Worm (Caenorhabditis elegans) whole organism, early embryonic: ENCODE measurements around the gene pgap-2.
"Not testable (repeated sequence)": the region's sequence is repeated elsewhere in the genome, so short reads cannot be mapped to it uniquely, and the experiment has no call there.

Source experiments
- B0310.2 ChIP-seq: sonication (generic microtip); optimal IDR thresholded peaks from 2 replicates; lab custom pipeline; 2016; ENCODE audit warnings: mild to moderate bottlenecking, missing genetic modification characterization, missing compliant biosample characterization
- F13C5.2 ChIP-seq: sonication (generic microtip); optimal IDR thresholded peaks from 2 replicates; lab custom pipeline; 2017; ENCODE audit warnings: mild to moderate bottlenecking, missing genetic modification characterization, inconsistent platforms, missing compliant biosample characterization
- aly-1 ChIP-seq: sonication (generic microtip); optimal IDR thresholded peaks from 2 replicates; lab custom pipeline; 2016; ENCODE audit warnings: missing genetic modification characterization, missing compliant biosample characterization
- ama-1 ChIP-seq: fragments of 150-350 bp; optimal IDR thresholded peaks from 2 replicates; lab custom pipeline; 2014
- ceh-36 ChIP-seq: sonication (generic microtip); optimal IDR thresholded peaks from 2 replicates; lab custom pipeline; 2016; ENCODE audit warnings: missing genetic modification characterization, inconsistent platforms, missing compliant biosample characterization
- flt-1 ChIP-seq: fragments of 200-800 bp; sonication (Bioruptor generic); IDR thresholded peaks from 2 replicates; pipeline ENCODE4 v1.3.6; 2022; ENCODE audit warnings: missing genetic modification characterization, missing compliant biosample characterization
- hmbx-1 ChIP-seq: sonication (generic microtip); optimal IDR thresholded peaks from 2 replicates; lab custom pipeline; 2016; ENCODE audit warnings: mild to moderate bottlenecking, missing genetic modification characterization, missing compliant biosample characterization
- hmg-4 ChIP-seq: fragments of 200-800 bp; sonication (Bioruptor generic); optimal IDR thresholded peaks from 2 replicates; lab custom pipeline; 2018; ENCODE audit warnings: mild to moderate bottlenecking, missing genetic modification characterization, missing compliant biosample characterization
- hnd-1 ChIP-seq: sonication (generic microtip); optimal IDR thresholded peaks from 2 replicates; lab custom pipeline; 2016; ENCODE audit warnings: missing genetic modification characterization, missing compliant biosample characterization
- pes-1 ChIP-seq: fragments of 200-800 bp; sonication (Bioruptor generic); IDR thresholded peaks from 2 replicates; pipeline ENCODE4 v1.3.6; 2022; ENCODE audit warnings: missing genetic modification reagents, missing genetic modification characterization, missing compliant biosample characterization
- scrt-1 ChIP-seq: fragments of 200-800 bp; sonication (Bioruptor generic); IDR thresholded peaks from 2 replicates; pipeline ENCODE4 v1.3.6; 2022; ENCODE audit warnings: missing genetic modification characterization, missing compliant biosample characterization
- sea-1 ChIP-seq: fragments of 200-800 bp; sonication (Bioruptor generic); conservative IDR thresholded peaks from 2 replicates; pipeline ENCODE4 v1.3.6; 2022; ENCODE audit warnings: missing genetic modification characterization, missing compliant biosample characterization
- tbx-37 ChIP-seq: fragments of 200-800 bp; sonication (Bioruptor generic); conservative IDR thresholded peaks from 2 replicates; pipeline ENCODE4 v1.3.6; 2022; ENCODE audit warnings: missing genetic modification reagents, missing genetic modification characterization, missing compliant biosample characterization
- tra-4 ChIP-seq: sonication (generic microtip); optimal IDR thresholded peaks from 2 replicates; lab custom pipeline; 2017; ENCODE audit warnings: missing genetic modification characterization, missing compliant biosample characterization

The pgap-2 gene

ce11 chrIII:4735443-4735842, 30.1 kb downstream of the pgap-2 start, which contains the start of gene F17C8.7:
Gene F17C8.7 (plus strand): TSS chrIII:4735743.
- TF ChIP-seq tbx-37 (GFP tag; lab: Robert Waterston, UW) (no peak), ceh-36 (tag; lab: Kevin White, UChicago) (no peak)

ce11 chrIII:4739975-4740374, 34.7 kb downstream of the pgap-2 start, which contains the start of gene ras-2:
Gene ras-2 (minus strand): TSS chrIII:4740075.
- TF ChIP-seq ama-1 (lab: Kevin White, UChicago) (no peak), tbx-37 (GFP tag; lab: Robert Waterston, UW) (no peak)

- no peak for TF ChIP-seq ceh-36 (tag; lab: Kevin White, UChicago)
- TF ChIP-seq pes-1 (GFP tag; lab: Robert Waterston, UW), result no peak
- TF ChIP-seq sea-1 (GFP tag; lab: Robert Waterston, UW), result no peak
- no peak for TF ChIP-seq B0310.2 (tag; lab: Kevin White, UChicago)
- TF ChIP-seq ama-1 (lab: Kevin White, UChicago), result no peak
- no peak for TF ChIP-seq tbx-37 (GFP tag; lab: Robert Waterston, UW)
- TF ChIP-seq aly-1 (tag; lab: Kevin White, UChicago), result no peak
Measured at ce11 chrIII:4740820-4741219, 35.5 kb downstream of the pgap-2 start.

- TF ChIP-seq hnd-1 (tag; lab: Kevin White, UChicago); scrt-1; F13C5.2 (tag; lab: Kevin White, UChicago): not testable (repeated sequence)
Measured at ce11 chrIII:4742620-4743019, 37.3 kb downstream of the pgap-2 start, which contains the start of gene twk-6. Gene twk-6 (plus strand): TSS chrIII:4742920.

- TF ChIP-seq F13C5.2 (tag; lab: Kevin White, UChicago), result no peak
Measured at ce11 chrIII:4745934-4746333, 40.6 kb downstream of the pgap-2 start, which contains the start of gene F17C8.6. Gene F17C8.6 (minus strand): TSS chrIII:4746034.

- TF ChIP-seq sea-1 (GFP tag; lab: Robert Waterston, UW) (no peak), hmg-4 (no peak), hmbx-1 (tag; lab: Kevin White, UChicago) (no peak), F13C5.2 (tag; lab: Kevin White, UChicago) (no peak), aly-1 (tag; lab: Kevin White, UChicago) (no peak)
Measured at ce11 chrIII:4748109-4748508, 42.8 kb downstream of the pgap-2 start, which contains the start of gene col-89. Gene col-89 (plus strand): TSS chrIII:4748127.

- TF ChIP-seq hmg-4, result no peak
- no peak for TF ChIP-seq B0310.2 (tag; lab: Kevin White, UChicago)
- TF ChIP-seq tra-4 (tag; lab: Kevin White, UChicago), result no peak
Measured at ce11 chrIII:4748666-4749065, 43.4 kb downstream of the pgap-2 start.

- TF ChIP-seq tra-4 (tag; lab: Kevin White, UChicago) (no peak), tbx-37 (GFP tag; lab: Robert Waterston, UW) (no peak), B0310.2 (tag; lab: Kevin White, UChicago) (no peak), flt-1 (GFP tag; lab: Robert Waterston, UW) (no peak), ama-1 (lab: Kevin White, UChicago) (no peak), aly-1 (tag; lab: Kevin White, UChicago) (no peak), ceh-36 (tag; lab: Kevin White, UChicago) (no peak), F13C5.2 (tag; lab: Kevin White, UChicago) (peak; percentile 80)
Measured at ce11 chrIII:4754001-4754561, 48.8 kb downstream of the pgap-2 start, which contains the start of the genes rps-0 and rbg-3. Gene rps-0 (minus strand): TSS chrIII:4754051. Gene rbg-3 (plus strand): TSS chrIII:4754424.
